Fruit fly (Drosophila melanogaster) whole organism, embryonic: ENCODE results near the gene CG31321.

Experiments used
- B-H1 ChIP-seq: fragments of 200-800 bp; sonication (Bioruptor generic); IDR thresholded peaks from 3 replicates; pipeline ENCODE4 v1.3.6; 2022; ENCODE audit warnings: missing biosample characterization, missing genetic modification characterization
- BtbVII ChIP-seq: fragments of 200-800 bp; sonication (Bioruptor generic); optimal IDR thresholded peaks from 3 replicates; lab custom pipeline; 2017; ENCODE audit warnings: missing biosample characterization, mild to moderate bottlenecking, missing genetic modification characterization
- CG10654 ChIP-seq: fragments of 200-800 bp; sonication (Bioruptor generic); optimal IDR thresholded peaks from 2 replicates; lab custom pipeline; 2016; ENCODE audit warnings: missing biosample characterization, missing genetic modification characterization
- CG11723 ChIP-seq: fragments of 200-800 bp; sonication (Bioruptor generic); optimal IDR thresholded peaks from 2 replicates; lab custom pipeline; 2017; ENCODE audit warnings: missing biosample characterization, mild to moderate bottlenecking, missing genetic modification characterization
- CG12071 ChIP-seq: fragments of 200-800 bp; sonication (Bioruptor generic); optimal IDR thresholded peaks from 3 replicates; lab custom pipeline; 2018; ENCODE audit warnings: missing biosample characterization, mild to moderate bottlenecking, missing genetic modification characterization
- CG12391 ChIP-seq: fragments of 200-800 bp; sonication (Bioruptor generic); optimal IDR thresholded peaks from 3 replicates; lab custom pipeline; 2018; ENCODE audit warnings: missing biosample characterization, mild to moderate bottlenecking, missing genetic modification characterization, moderate library complexity
- CG13424 ChIP-seq: fragments of 200-800 bp; sonication (Bioruptor generic); optimal IDR thresholded peaks from 2 replicates; lab custom pipeline; 2019; ENCODE audit warnings: missing biosample characterization, mild to moderate bottlenecking, missing genetic modification characterization, moderate library complexity
- CG14014 ChIP-seq: fragments of 200-800 bp; sonication (Bioruptor generic); IDR thresholded peaks from 2 replicates; pipeline ENCODE4 v1.3.6; 2022; ENCODE audit warnings: missing biosample characterization, missing genetic modification characterization
- CG15011 ChIP-seq: fragments of 200-800 bp; sonication (Bioruptor generic); optimal IDR thresholded peaks from 3 replicates; lab custom pipeline; 2018; ENCODE audit warnings: missing biosample characterization, mild to moderate bottlenecking, missing genetic modification characterization
- CG17186 ChIP-seq: fragments of 200-800 bp; sonication (Bioruptor generic); optimal IDR thresholded peaks from 3 replicates; lab custom pipeline; 2017; ENCODE audit warnings: missing biosample characterization, missing genetic modification reagents, missing genetic modification characterization
- CG17328 ChIP-seq: fragments of 200-800 bp; sonication (Bioruptor generic); IDR thresholded peaks from 2 replicates; pipeline ENCODE4 v1.3.6; 2022; ENCODE audit warnings: missing biosample characterization, missing genetic modification characterization
- CG2129 ChIP-seq: fragments of 200-800 bp; sonication (Bioruptor generic); IDR thresholded peaks from 2 replicates; pipeline ENCODE4 v1.3.6; 2022; ENCODE audit warnings: missing biosample characterization, missing genetic modification characterization; ENCODE audit not compliant: partially characterized antibody
- CG3065 ChIP-seq: fragments of 200-800 bp; sonication (Bioruptor generic); optimal IDR thresholded peaks from 2 replicates; lab custom pipeline; 2016; ENCODE audit warnings: missing biosample characterization, missing genetic modification characterization
- CG4328 ChIP-seq: fragments of 200-800 bp; sonication (Bioruptor generic); optimal IDR thresholded peaks from 3 replicates; lab custom pipeline; 2017; ENCODE audit warnings: missing biosample characterization, missing genetic modification reagents, missing genetic modification characterization
- CG4854 ChIP-seq: fragments of 200-800 bp; sonication (Bioruptor generic); optimal IDR thresholded peaks from 2 replicates; lab custom pipeline; 2016; ENCODE audit warnings: missing biosample characterization, missing genetic modification characterization, inconsistent platforms
- CG7928 ChIP-seq: fragments of 200-800 bp; sonication (Bioruptor generic); optimal IDR thresholded peaks from 2 replicates; lab custom pipeline; 2017; ENCODE audit warnings: missing biosample characterization, mild to moderate bottlenecking, missing genetic modification characterization
- CG9932 ChIP-seq: fragments of 200-800 bp; sonication (Bioruptor generic); IDR thresholded peaks from 2 replicates; pipeline ENCODE4 v1.3.6; 2022; ENCODE audit warnings: missing biosample characterization, missing genetic modification characterization
- Dip2 ChIP-seq: fragments of 200-800 bp; sonication (Bioruptor generic); IDR thresholded peaks from 2 replicates; pipeline ENCODE4 v1.3.6; 2022; ENCODE audit warnings: missing biosample characterization, missing genetic modification characterization
- Fer2 ChIP-seq: fragments of 200-800 bp; sonication (Bioruptor generic); optimal IDR thresholded peaks from 2 replicates; lab custom pipeline; 2018; ENCODE audit warnings: missing biosample characterization, mild to moderate bottlenecking, missing genetic modification characterization, moderate library complexity
- Fer3 ChIP-seq: fragments of 200-800 bp; sonication (Bioruptor generic); optimal IDR thresholded peaks from 2 replicates; lab custom pipeline; 2018; ENCODE audit warnings: missing biosample characterization, mild to moderate bottlenecking, missing genetic modification characterization, moderate library complexity
- Gsc ChIP-seq: fragments of 200-800 bp; sonication (Bioruptor generic); IDR thresholded peaks from 2 replicates; pipeline ENCODE4 v1.3.6; 2022; ENCODE audit warnings: missing biosample characterization, missing genetic modification characterization
- Gug ChIP-seq: fragments of 200-800 bp; sonication (Bioruptor generic); IDR thresholded peaks from 4 replicates; pipeline ENCODE4 v1.3.6; 2022; ENCODE audit warnings: missing biosample characterization, missing genetic modification characterization
- H15 ChIP-seq: fragments of 200-800 bp; sonication (Bioruptor generic); IDR thresholded peaks from 3 replicates; pipeline ENCODE4 v1.3.6; 2022; ENCODE audit warnings: missing biosample characterization, missing genetic modification characterization
- H2.0 ChIP-seq: fragments of 200-800 bp; sonication (Bioruptor generic); IDR thresholded peaks from 2 replicates; pipeline ENCODE4 v1.3.6; 2022; ENCODE audit warnings: missing biosample characterization, missing genetic modification characterization
- Hr3 ChIP-seq: fragments of 200-800 bp; sonication (Bioruptor generic); optimal IDR thresholded peaks from 3 replicates; lab custom pipeline; 2016; ENCODE audit warnings: missing biosample characterization, missing genetic modification characterization
- Xbp1 ChIP-seq: fragments of 200-800 bp; sonication (Bioruptor generic); optimal IDR thresholded peaks from 3 replicates; lab custom pipeline; 2016; ENCODE audit warnings: missing biosample characterization, mild to moderate bottlenecking, missing genetic modification characterization
- Xrp1 ChIP-seq: fragments of 200-800 bp; sonication (Bioruptor generic); IDR thresholded peaks from 2 replicates; pipeline ENCODE4 v1.3.6; 2022; ENCODE audit warnings: missing biosample characterization, missing genetic modification characterization
- ara ChIP-seq: fragments of 200-800 bp; sonication (Bioruptor generic); IDR thresholded peaks from 2 replicates; pipeline ENCODE4 v1.3.6; 2022; ENCODE audit warnings: missing biosample characterization, missing genetic modification characterization
- ase ChIP-seq: fragments of 200-800 bp; sonication (Bioruptor generic); IDR thresholded peaks from 3 replicates; pipeline ENCODE4 v1.3.6; 2022; ENCODE audit warnings: missing biosample characterization, missing genetic modification characterization
- ato ChIP-seq: fragments of 200-800 bp; sonication (Bioruptor generic); IDR thresholded peaks from 2 replicates; pipeline ENCODE4 v1.3.6; 2022; ENCODE audit warnings: missing biosample characterization, missing genetic modification characterization; ENCODE audit not compliant: partially characterized antibody
- cato ChIP-seq: fragments of 200-800 bp; sonication (Bioruptor generic); optimal IDR thresholded peaks from 2 replicates; lab custom pipeline; 2016; ENCODE audit warnings: missing biosample characterization, missing genetic modification characterization, borderline replicate concordance
- chn ChIP-seq: fragments of 200-800 bp; sonication (Bioruptor generic); optimal IDR thresholded peaks from 2 replicates; lab custom pipeline; 2016; ENCODE audit warnings: missing biosample characterization, missing genetic modification characterization
- corto ChIP-seq: fragments of 200-800 bp; sonication (Bioruptor generic); optimal IDR thresholded peaks from 2 replicates; lab custom pipeline; 2016; ENCODE audit warnings: missing biosample characterization, mild to moderate bottlenecking, missing genetic modification characterization, moderate library complexity
- dimm ChIP-seq: fragments of 200-800 bp; sonication (Bioruptor generic); IDR thresholded peaks from 2 replicates; pipeline ENCODE4 v1.3.6; 2022; ENCODE audit warnings: missing biosample characterization, missing genetic modification characterization
- ems ChIP-seq: fragments of 200-800 bp; sonication (Bioruptor generic); optimal IDR thresholded peaks from 3 replicates; lab custom pipeline; 2016; ENCODE audit warnings: missing biosample characterization, missing genetic modification characterization
- eyg ChIP-seq: fragments of 200-800 bp; sonication (Bioruptor generic); optimal IDR thresholded peaks from 3 replicates; lab custom pipeline; 2016; ENCODE audit warnings: missing biosample characterization, missing genetic modification characterization
- fd3F ChIP-seq: fragments of 200-800 bp; sonication (Bioruptor generic); optimal IDR thresholded peaks from 2 replicates; lab custom pipeline; 2018; ENCODE audit warnings: missing biosample characterization, mild to moderate bottlenecking, missing genetic modification characterization, moderate library complexity
- grau ChIP-seq: fragments of 200-800 bp; optimal IDR thresholded peaks from 3 replicates; lab custom pipeline; 2019; ENCODE audit warnings: missing biosample characterization, mild to moderate bottlenecking, missing genetic modification characterization, moderate library complexity
- gsb-n ChIP-seq: fragments of 200-800 bp; sonication (Bioruptor generic); optimal IDR thresholded peaks from 3 replicates; lab custom pipeline; 2018; ENCODE audit warnings: missing biosample characterization, mild to moderate bottlenecking, missing genetic modification characterization
- hbn ChIP-seq: fragments of 200-800 bp; sonication (Bioruptor generic); IDR thresholded peaks from 2 replicates; pipeline ENCODE4 v1.3.6; 2022; ENCODE audit warnings: missing biosample characterization, missing genetic modification characterization; ENCODE audit not compliant: partially characterized antibody
- knrl ChIP-seq: fragments of 200-800 bp; sonication (Bioruptor generic); IDR thresholded peaks from 3 replicates; pipeline ENCODE4 v1.3.6; 2022; ENCODE audit warnings: missing biosample characterization, missing genetic modification characterization; ENCODE audit not compliant: partially characterized antibody
- lmd ChIP-seq: fragments of 200-800 bp; sonication (Bioruptor generic); IDR thresholded peaks from 2 replicates; pipeline ENCODE4 v1.3.6; 2022; ENCODE audit warnings: missing biosample characterization, missing genetic modification characterization
- nmo ChIP-seq: fragments of 200-800 bp; sonication (Bioruptor generic); optimal IDR thresholded peaks from 2 replicates; lab custom pipeline; 2018; ENCODE audit warnings: missing biosample characterization, mild to moderate bottlenecking, missing genetic modification characterization, moderate library complexity
- pb ChIP-seq: fragments of 200-800 bp; sonication (Bioruptor generic); optimal IDR thresholded peaks from 3 replicates; lab custom pipeline; 2016; ENCODE audit warnings: missing biosample characterization, missing genetic modification characterization
- pita ChIP-seq: fragments of 200-800 bp; sonication (Bioruptor generic); optimal IDR thresholded peaks from 2 replicates; lab custom pipeline; 2017; ENCODE audit warnings: missing biosample characterization, mild to moderate bottlenecking, missing genetic modification characterization
- pum ChIP-seq: fragments of 200-800 bp; sonication (Bioruptor generic); optimal IDR thresholded peaks from 2 replicates; lab custom pipeline; 2016; ENCODE audit warnings: missing biosample characterization, missing genetic modification characterization
- rib ChIP-seq: fragments of 200-800 bp; sonication (Bioruptor generic); IDR thresholded peaks from 2 replicates; pipeline ENCODE4 v1.3.6; 2022; ENCODE audit warnings: missing biosample characterization, missing genetic modification characterization
- slp2 ChIP-seq: fragments of 200-800 bp; sonication (Bioruptor generic); optimal IDR thresholded peaks from 2 replicates; lab custom pipeline; 2016; ENCODE audit warnings: missing biosample characterization, missing genetic modification characterization
- twi ChIP-seq: fragments of 200-800 bp; optimal IDR thresholded peaks from 2 replicates; lab custom pipeline; 2019; ENCODE audit warnings: missing biosample characterization, mild to moderate bottlenecking, missing genetic modification characterization, moderate library complexity

CG31321 gene

DNA sequence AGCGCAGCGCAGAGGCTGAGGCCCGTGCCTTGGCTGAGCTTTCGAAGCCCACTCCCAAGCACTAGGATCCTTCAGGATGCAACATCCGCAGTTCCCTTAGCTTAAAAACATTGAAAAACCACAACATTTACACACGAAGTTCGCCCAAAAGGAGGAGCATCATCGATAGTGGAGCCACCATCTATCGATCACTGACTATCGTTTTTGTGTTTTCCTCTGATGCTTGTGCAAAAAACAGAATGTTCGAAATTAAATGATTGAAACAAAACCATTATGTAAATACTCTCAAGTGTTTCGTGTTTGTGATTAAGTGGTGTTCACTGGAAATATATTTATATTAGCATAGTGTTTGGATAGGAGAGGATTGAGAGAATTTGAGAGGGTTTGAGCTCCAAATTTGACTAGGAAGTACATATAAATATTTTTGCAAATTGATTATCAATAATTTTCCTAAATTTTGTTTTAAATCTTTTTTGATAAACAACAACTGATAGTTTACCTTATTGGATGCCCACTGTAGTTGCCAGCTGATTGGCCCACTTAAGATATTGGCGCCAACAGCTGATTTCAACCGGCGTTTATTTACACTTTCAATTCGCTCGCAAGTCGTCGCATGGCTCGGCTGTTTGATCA lies 17.4 kb downstream of the CG31321 start, which contains the start of gene spn-B (continued):
- TF ChIP-seq CG14014 (GFP tag; lab: Robert Waterston, UW): peak; percentile 60
- TF ChIP-seq CG13424 (tag; lab: Kevin White, UChicago): peak; percentile 77
- TF ChIP-seq CG2129 (GFP tag; lab: Robert Waterston, UW): no peak; the same call in 1 of the 2 replicates
- TF ChIP-seq H15: 0 out of 3 replicates have a peak, but pooled peaks have one; percentile 55
- peak; percentile 11 for TF ChIP-seq corto
- peak; percentile 66 for TF ChIP-seq H2.0
- no peak; the same call in 1 of the 2 replicates for TF ChIP-seq hbn (GFP tag; lab: Robert Waterston, UW)
- peak; percentile 55 for TF ChIP-seq CG4854
- TF ChIP-seq CG17186 (GFP tag; lab: Kevin White, UChicago): peak; percentile 9
- TF ChIP-seq Fer2: peak; percentile 30
- TF ChIP-seq ato (GFP tag; lab: Robert Waterston, UW): no peak
- TF ChIP-seq pb: peak; percentile 49
- peak; percentile 98 for TF ChIP-seq grau
- TF ChIP-seq CG7928 (GFP tag; lab: Kevin White, UChicago): peak; percentile 21
- peak; percentile 64 for TF ChIP-seq ems (GFP tag; lab: Kevin White, UChicago)
- no peak for TF ChIP-seq Dip2 (GFP tag; lab: Robert Waterston, UW)
- no peak for TF ChIP-seq CG3065 (GFP tag; lab: Kevin White, UChicago)
- peak; percentile 78 for TF ChIP-seq Xbp1 (GFP tag; lab: Kevin White, UChicago)
- TF ChIP-seq chn (GFP tag; lab: Kevin White, UChicago): peak; percentile 65
- TF ChIP-seq CG12071 (GFP tag; lab: Kevin White, UChicago): peak; percentile 44
- no peak for TF ChIP-seq dimm (GFP tag; lab: Robert Waterston, UW)
- peak; percentile 50; the same call in 1 of the 2 replicates for TF ChIP-seq ara (GFP tag; lab: Robert Waterston, UW)
- TF ChIP-seq Xrp1 (GFP tag; lab: Robert Waterston, UW): peak; percentile 77
- TF ChIP-seq twi (tag; lab: Kevin White, UChicago): peak; percentile 42
- TF ChIP-seq CG9932: peak; percentile 66
- no peak; the same call in 2 of the 3 replicates for TF ChIP-seq knrl (GFP tag; lab: Robert Waterston, UW)
- TF ChIP-seq ase: 0 out of 3 replicates have a peak, but pooled peaks have one; percentile 48
- TF ChIP-seq fd3F (GFP tag; lab: Kevin White, UChicago): peak; percentile 62
- TF ChIP-seq eyg: peak; percentile 2
- TF ChIP-seq lmd: peak; percentile 64; the same call in 1 of the 2 replicates
- peak; percentile 64 for TF ChIP-seq gsb-n (tag; lab: Kevin White, UChicago)
- peak; percentile 49 for TF ChIP-seq cato (GFP tag; lab: Kevin White, UChicago)
- TF ChIP-seq slp2 (GFP tag; lab: Kevin White, UChicago): peak; percentile 11
- peak; percentile 78 for TF ChIP-seq BtbVII (GFP tag; lab: Kevin White, UChicago)
- peak; percentile 53 for TF ChIP-seq CG11723 (GFP tag; lab: Kevin White, UChicago)
- peak; percentile 46 for TF ChIP-seq CG10654 (GFP tag; lab: Kevin White, UChicago)
- peak; percentile 64 for TF ChIP-seq CG4328 (GFP tag; lab: Kevin White, UChicago)
- TF ChIP-seq Fer3: peak; percentile 73
- peak; percentile 15; the same call in 1 of the 2 replicates for TF ChIP-seq rib (GFP tag; lab: Robert Waterston, UW)
- peak; percentile 76 for TF ChIP-seq nmo (GFP tag; lab: Kevin White, UChicago)
- peak; percentile 67 for TF ChIP-seq CG15011
- peak; percentile 75 for TF ChIP-seq CG17328 (GFP tag; lab: Robert Waterston, UW)
- TF ChIP-seq Gsc (GFP tag; lab: Robert Waterston, UW): no peak
- peak; percentile 86 for TF ChIP-seq CG12391 (tag; lab: Kevin White, UChicago)
- peak; percentile 51; the same call in 2 of the 3 replicates for TF ChIP-seq B-H1 (GFP tag; lab: Robert Waterston, UW)
- TF ChIP-seq Hr3 (GFP tag; lab: Kevin White, UChicago): peak; percentile 76
- no peak for TF ChIP-seq pita (GFP tag; lab: Kevin White, UChicago)
- TF ChIP-seq pum (GFP tag; lab: Kevin White, UChicago): peak; percentile 32
- peak; percentile 40; the same call in 2 of the 4 replicates for TF ChIP-seq Gug (GFP tag; lab: Robert Waterston, UW)
